Worm (Caenorhabditis elegans) whole organism, midembryonic: ENCODE results near the gene acl-2.
A peak's percentile ranks its signal among the peaks of the same experiment; 100 is the strongest.

Experiments used
- T22C8.4 ChIP-seq: fragments of 200-800 bp; sonication (Bioruptor generic); IDR thresholded peaks from 2 replicates; pipeline ENCODE4 v1.3.6; 2022; ENCODE audit warnings: missing genetic modification characterization, missing compliant biosample characterization
- cog-1 ChIP-seq: sonication (generic microtip); optimal IDR thresholded peaks from 2 replicates; lab custom pipeline; 2016; ENCODE audit warnings: missing genetic modification characterization, missing compliant biosample characterization
- flt-1 ChIP-seq: fragments of 200-800 bp; sonication (Bioruptor generic); IDR thresholded peaks from 2 replicates; pipeline ENCODE4 v1.3.6; 2022; ENCODE audit warnings: missing genetic modification characterization, missing compliant biosample characterization
- klf-2 ChIP-seq: fragments of 200-800 bp; sonication (Bioruptor generic); conservative IDR thresholded peaks from 2 replicates; pipeline ENCODE4 v1.3.6; 2022; ENCODE audit warnings: missing genetic modification reagents, missing genetic modification characterization, missing compliant biosample characterization
- med-1 ChIP-seq: sonication (generic microtip); optimal IDR thresholded peaks from 2 replicates; lab custom pipeline; 2017; ENCODE audit warnings: missing genetic modification characterization, mild to moderate bottlenecking, missing compliant biosample characterization, antibody characterized with exemption, missing genetic modification reagents; ENCODE audit not compliant: insufficient read depth
- ref-1 ChIP-seq: fragments of 200-800 bp; sonication (Bioruptor generic); conservative IDR thresholded peaks from 2 replicates; pipeline ENCODE4 v1.3.6; 2022; ENCODE audit warnings: missing genetic modification reagents, missing genetic modification characterization, missing compliant biosample characterization
- tab-1 ChIP-seq: fragments of 200-800 bp; sonication (Bioruptor generic); IDR thresholded peaks from 2 replicates; pipeline ENCODE4 v1.3.6; 2022; ENCODE audit warnings: missing genetic modification characterization, missing compliant biosample characterization
- ztf-23 ChIP-seq: fragments of 200-800 bp; sonication (Bioruptor generic); IDR thresholded peaks from 2 replicates; pipeline ENCODE4 v1.3.6; 2022; ENCODE audit warnings: missing genetic modification reagents, missing genetic modification characterization, missing compliant biosample characterization

DNA sequence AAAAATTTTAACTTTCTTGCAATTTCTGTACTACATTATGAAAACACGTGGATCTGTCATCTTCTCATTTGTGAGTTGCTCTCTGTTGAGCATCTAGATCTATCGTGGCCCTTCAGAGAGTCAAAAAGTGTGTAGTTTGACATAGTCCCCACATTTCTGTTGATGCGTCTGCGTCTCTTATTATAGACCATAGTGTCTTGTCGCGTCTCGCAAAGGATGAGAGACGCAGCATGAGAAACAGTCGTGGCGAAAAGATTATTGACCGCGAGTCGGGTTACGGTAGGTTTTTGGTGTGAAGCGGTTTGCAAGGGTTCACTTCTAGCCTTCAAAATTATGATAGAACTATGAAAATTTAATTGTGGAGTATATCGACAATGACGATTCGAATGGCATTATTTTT lies 11.4 kb upstream of the acl-2 start:
- TF ChIP-seq flt-1 (GFP tag; lab: Robert Waterston, UW) (0 out of 2 replicates have a peak, but pooled peaks have one; percentile 34), cog-1 (peak; percentile 63), ref-1 (GFP tag; lab: Robert Waterston, UW) (no peak), T22C8.4 (peak; percentile 50; the same call in 1 of the 2 replicates), tab-1 (GFP tag; lab: Robert Waterston, UW) (no peak), klf-2 (GFP tag; lab: Robert Waterston, UW) (no peak), ztf-23 (GFP tag; lab: Robert Waterston, UW) (no peak), med-1 (GFP tag; lab: Kevin White, UChicago) (no peak)
